Worm (Caenorhabditis elegans) whole organism, L4 larva: ENCODE results near the gene C14H10.2.
A peak's percentile ranks its signal among the peaks of the same experiment; 100 is the strongest.

ENCODE experiments used
- R02D3.7 ChIP-seq: fragments of 150-350 bp; sonication (generic microtip); optimal IDR thresholded peaks from 3 replicates; lab custom pipeline; 2014; ENCODE audit warnings: missing biosample characterization, missing genetic modification characterization
- T26A8.4 ChIP-seq: fragments of 200-800 bp; sonication (Bioruptor generic); IDR thresholded peaks from 2 replicates; pipeline ENCODE4 v1.3.6; 2022; ENCODE audit warnings: missing genetic modification characterization, missing compliant biosample characterization
- Y105C5A.15 ChIP-seq: fragments of 200-800 bp; sonication (Bioruptor generic); IDR thresholded peaks from 2 replicates; pipeline ENCODE4 v1.3.6; 2022; ENCODE audit warnings: missing genetic modification characterization, missing compliant biosample characterization
- Y75B8A.6 ChIP-seq: fragments of 200-800 bp; sonication (Bioruptor generic); IDR thresholded peaks from 2 replicates; pipeline ENCODE4 v1.3.6; 2022; ENCODE audit warnings: missing genetic modification reagents, missing genetic modification characterization, missing compliant biosample characterization
- ZK337.2 ChIP-seq: fragments of 200-800 bp; sonication (Bioruptor generic); IDR thresholded peaks from 2 replicates; pipeline ENCODE4 v1.3.6; 2022; ENCODE audit warnings: missing genetic modification reagents, missing genetic modification characterization, missing compliant biosample characterization
- ZK546.5 ChIP-seq, 2 experiments: sonication (generic microtip); optimal IDR thresholded peaks; 2 replicates each; lab custom pipeline; 2017; ENCODE audit warnings: missing biosample characterization in 2 of 2, missing genetic modification characterization in 2 of 2
- aha-1 ChIP-seq: fragments of 150-350 bp; peaks from one replicate; lab custom pipeline; 2014; ENCODE audit warnings: missing biosample characterization, missing genetic modification characterization
- attf-4 ChIP-seq: sonication (generic microtip); optimal IDR thresholded peaks from 3 replicates; lab custom pipeline; 2017; ENCODE audit warnings: missing biosample characterization, missing genetic modification characterization
- ceh-32 ChIP-seq: sonication (generic microtip); optimal IDR thresholded peaks from 2 replicates; lab custom pipeline; 2016; ENCODE audit warnings: mild to moderate bottlenecking, missing genetic modification characterization, missing compliant biosample characterization; ENCODE audit not compliant: poor library complexity
- ceh-82 ChIP-seq: sonication (generic microtip); optimal IDR thresholded peaks from 2 replicates; lab custom pipeline; 2017; ENCODE audit warnings: missing biosample characterization, missing genetic modification characterization
- daf-8 ChIP-seq: fragments of 200-800 bp; sonication (Bioruptor generic); IDR thresholded peaks from 2 replicates; pipeline ENCODE4 v1.3.6; 2022; ENCODE audit warnings: missing genetic modification characterization, missing compliant biosample characterization
- duxl-1 ChIP-seq: sonication (generic microtip); optimal IDR thresholded peaks from 2 replicates; lab custom pipeline; 2016; ENCODE audit warnings: mild to moderate bottlenecking, missing genetic modification characterization, moderate library complexity, missing compliant biosample characterization; ENCODE audit not compliant: poor library complexity
- dve-1 ChIP-seq: sonication (generic microtip); optimal IDR thresholded peaks from 2 replicates; lab custom pipeline; 2017; ENCODE audit warnings: antibody characterized with exemption, mild to moderate bottlenecking, missing genetic modification characterization, missing compliant biosample characterization; ENCODE audit not compliant: insufficient read depth
- fkh-10 ChIP-seq: fragments of 150-350 bp; optimal IDR thresholded peaks from 2 replicates; lab custom pipeline; 2014; ENCODE audit warnings: missing biosample characterization, missing genetic modification reagents, missing genetic modification characterization
- gei-8 ChIP-seq: fragments of 200-800 bp; sonication (Bioruptor generic); optimal IDR thresholded peaks from 2 replicates; lab custom pipeline; 2018; ENCODE audit warnings: mild to moderate bottlenecking, missing genetic modification characterization, missing compliant biosample characterization
- hlh-11 ChIP-seq: fragments of 200-800 bp; sonication (Bioruptor generic); optimal IDR thresholded peaks from 2 replicates; lab custom pipeline; 2018; ENCODE audit warnings: mild to moderate bottlenecking, missing genetic modification characterization, missing compliant biosample characterization
- hmg-1.1 ChIP-seq: fragments of 200-800 bp; sonication (Bioruptor generic); IDR thresholded peaks from 2 replicates; pipeline ENCODE4 v1.3.6; 2022; ENCODE audit warnings: missing genetic modification reagents, missing genetic modification characterization, missing compliant biosample characterization
- lim-7 ChIP-seq: fragments of 200-800 bp; sonication (Bioruptor generic); IDR thresholded peaks from 2 replicates; pipeline ENCODE4 v1.3.6; 2022; ENCODE audit warnings: missing genetic modification characterization, missing compliant biosample characterization
- lin-15B ChIP-seq: fragments of 150-350 bp; sonication (generic microtip); optimal IDR thresholded peaks from 3 replicates; lab custom pipeline; 2014; ENCODE audit warnings: missing biosample characterization, missing genetic modification characterization
- lin-38 ChIP-seq: fragments of 200-800 bp; sonication (Bioruptor generic); IDR thresholded peaks from 2 replicates; pipeline ENCODE4 v1.3.6; 2022; ENCODE audit warnings: missing genetic modification reagents, missing genetic modification characterization, missing compliant biosample characterization
- lsy-2 ChIP-seq, 2 experiments: fragments of 150-350 bp in 1 of 2; sonication (generic microtip) in 1 of 2; optimal IDR thresholded peaks; 2 replicates each; lab custom pipeline; 2014 to 2017; ENCODE audit warnings: missing biosample characterization in 2 of 2, missing genetic modification characterization in 2 of 2
- madf-9 ChIP-seq: fragments of 200-800 bp; sonication (Bioruptor generic); conservative IDR thresholded peaks from 2 replicates; pipeline ENCODE4 v1.3.6; 2022; ENCODE audit warnings: missing genetic modification reagents, missing genetic modification characterization, missing compliant biosample characterization
- mdl-1 ChIP-seq, 2 experiments: fragments of 150-350 bp in 1 of 2; sonication (generic microtip) in 1 of 2; optimal IDR thresholded peaks; 2 replicates each; lab custom pipeline; 2014 to 2017; ENCODE audit warnings: missing biosample characterization in 2 of 2, missing genetic modification characterization in 2 of 2
- mes-2 ChIP-seq: sonication (generic microtip); optimal IDR thresholded peaks from 2 replicates; lab custom pipeline; 2016; ENCODE audit warnings: missing genotype, mild to moderate bottlenecking, missing genetic modification characterization, missing compliant biosample characterization; ENCODE audit not compliant: poor library complexity, severe bottlenecking
- mxl-3 ChIP-seq: fragments of 200-800 bp; sonication (Bioruptor generic); optimal IDR thresholded peaks from 2 replicates; lab custom pipeline; 2018; ENCODE audit warnings: mild to moderate bottlenecking, missing genetic modification characterization, missing compliant biosample characterization
- nhr-25 ChIP-seq: sonication (generic microtip); optimal IDR thresholded peaks from 2 replicates; lab custom pipeline; 2017; ENCODE audit warnings: missing genetic modification characterization, mild to moderate bottlenecking, missing compliant biosample characterization, antibody characterized with exemption, moderate library complexity, borderline replicate concordance; ENCODE audit not compliant: insufficient read depth
- nhr-41 ChIP-seq: fragments of 200-800 bp; sonication (Bioruptor generic); IDR thresholded peaks from 2 replicates; pipeline ENCODE4 v1.3.6; 2022; ENCODE audit warnings: missing genetic modification reagents, missing genetic modification characterization, missing compliant biosample characterization
- nhr-48 ChIP-seq: sonication (generic microtip); optimal IDR thresholded peaks from 2 replicates; lab custom pipeline; 2016; ENCODE audit warnings: mild to moderate bottlenecking, missing genetic modification characterization, missing compliant biosample characterization
- nhr-6 ChIP-seq: fragments of 150-350 bp; optimal IDR thresholded peaks from 2 replicates; lab custom pipeline; 2014; ENCODE audit warnings: missing biosample characterization, missing genetic modification characterization
- nhr-77 ChIP-seq: fragments of 150-350 bp; optimal IDR thresholded peaks from 2 replicates; lab custom pipeline; 2014; ENCODE audit warnings: missing biosample characterization, missing genetic modification characterization
- pha-4 ChIP-seq, 2 experiments: fragments of 150-350 bp in 1 of 2; fragments of 200-800 bp in 1 of 2; sonication (Bioruptor generic) in 1 of 2; IDR thresholded peaks in 1 of 2; optimal IDR thresholded peaks in 1 of 2; 2 replicates each; pipeline versions ENCODE4 v1.3.6 to Lab custom; 2014 to 2022; ENCODE audit warnings: missing genetic modification characterization in 2 of 2, missing genetic modification reagents in 2 of 2, missing biosample characterization in 1 of 2, missing compliant biosample characterization in 1 of 2
- php-3 ChIP-seq: fragments of 200-800 bp; sonication (Bioruptor generic); IDR thresholded peaks from 2 replicates; pipeline ENCODE4 v1.3.6; 2022; ENCODE audit warnings: missing genetic modification reagents, missing genetic modification characterization, missing compliant biosample characterization
- skn-1 ChIP-seq: fragments of 150-350 bp; optimal IDR thresholded peaks from 2 replicates; lab custom pipeline; 2014; ENCODE audit warnings: missing biosample characterization, missing genetic modification characterization
- snpc-4 ChIP-seq: fragments of 150-350 bp; optimal IDR thresholded peaks from 2 replicates; lab custom pipeline; 2014; ENCODE audit warnings: missing biosample characterization, missing genetic modification characterization
- spr-1 ChIP-seq: sonication (generic microtip); optimal IDR thresholded peaks from 2 replicates; lab custom pipeline; 2016; ENCODE audit warnings: mild to moderate bottlenecking, missing genetic modification characterization, missing compliant biosample characterization
- tag-97 ChIP-seq: fragments of 200-800 bp; sonication (Bioruptor generic); IDR thresholded peaks from 2 replicates; pipeline ENCODE4 v1.3.6; 2022; ENCODE audit warnings: missing genetic modification characterization, missing compliant biosample characterization
- unc-130 ChIP-seq: sonication (generic microtip); optimal IDR thresholded peaks from 2 replicates; lab custom pipeline; 2016; ENCODE audit warnings: missing genetic modification reagents, missing genetic modification characterization, missing compliant biosample characterization
- unc-39 ChIP-seq: sonication (generic microtip); optimal IDR thresholded peaks from 2 replicates; lab custom pipeline; 2017; ENCODE audit warnings: missing biosample characterization, missing genetic modification characterization
- unc-62 ChIP-seq, 3 experiments: fragments of 150-350 bp in 1 of 3; sonication (generic microtip); optimal IDR thresholded peaks in 2 of 3; peaks in 1 of 3; 1 replicate in 1 of 3; 2 replicates in 2 of 3; lab custom pipeline; 2014 to 2017; ENCODE audit warnings: missing biosample characterization in 3 of 3, missing genetic modification characterization in 3 of 3, missing genetic modification reagents in 3 of 3, missing genotype in 1 of 3
- zip-2 ChIP-seq: fragments of 150-350 bp; optimal IDR thresholded peaks from 2 replicates; lab custom pipeline; 2014; ENCODE audit warnings: missing biosample characterization, missing genetic modification characterization

Gene C14H10.2

ce11 chrX:10205321-10205720, 47.4 kb downstream of the C14H10.2 start, which contains the start of gene sex-1:
sex-1 (minus strand) TSS chrX:10205421.
- TF ChIP-seq unc-62 (GFP tag; optimal IDR thresholded peaks at IDR 0.05 in 1 of 2; lab: Kevin White, UChicago) (no peak), unc-62 (tag; optimal IDR thresholded peaks at IDR 0.05; lab: Kevin White, UChicago) (no peak), Y105C5A.15 (no peak), skn-1 (tag; lab: Kevin White, UChicago) (no peak), fkh-10 (no peak), ZK546.5 (tag; optimal IDR thresholded peaks at IDR 0.05; lab: Kevin White, UChicago) (no peak), tag-97 (GFP tag; lab: Robert Waterston, UW) (no peak)

DNA sequence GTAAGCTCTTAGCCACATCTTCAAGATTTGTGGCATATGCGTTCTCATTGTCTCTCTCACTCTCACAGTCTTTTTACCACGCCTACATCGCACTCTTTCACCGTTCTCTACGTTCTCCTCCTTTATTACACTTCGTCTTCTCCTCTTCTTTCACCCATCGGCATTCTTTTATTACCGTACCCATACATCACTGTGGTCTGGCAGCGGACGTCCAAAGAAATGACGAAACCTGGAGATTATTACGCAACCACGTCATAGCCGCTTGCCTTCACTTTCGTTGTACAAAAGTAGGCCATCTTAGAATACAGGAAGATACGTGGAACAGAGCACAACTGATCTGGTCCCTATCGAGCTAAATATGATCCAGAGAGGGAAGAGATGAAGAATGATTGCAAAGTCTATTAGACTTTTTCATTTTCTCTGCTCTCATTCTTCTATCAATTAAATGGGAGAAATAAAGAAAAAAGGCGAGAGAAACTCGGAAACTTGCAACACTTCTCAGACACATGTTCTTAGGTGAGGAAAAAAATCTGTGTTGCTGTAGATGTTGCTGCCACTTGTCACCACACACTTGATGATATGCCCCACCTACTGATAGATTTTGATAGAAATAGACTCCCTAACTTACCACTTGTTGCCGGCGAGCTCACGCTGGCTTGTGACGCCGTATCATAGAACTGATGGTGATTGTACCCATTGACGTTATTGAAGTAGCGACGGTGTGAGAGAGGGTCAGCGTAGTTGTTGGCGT, 48.2 kb downstream of the C14H10.2 start:
- TF ChIP-seq hmg-1.1 (GFP tag; lab: Robert Waterston, UW) = 0 out of 2 replicates have a peak, but pooled peaks have one; percentile 13
- no peak for TF ChIP-seq daf-8 (GFP tag; lab: Robert Waterston, UW)

DNA sequence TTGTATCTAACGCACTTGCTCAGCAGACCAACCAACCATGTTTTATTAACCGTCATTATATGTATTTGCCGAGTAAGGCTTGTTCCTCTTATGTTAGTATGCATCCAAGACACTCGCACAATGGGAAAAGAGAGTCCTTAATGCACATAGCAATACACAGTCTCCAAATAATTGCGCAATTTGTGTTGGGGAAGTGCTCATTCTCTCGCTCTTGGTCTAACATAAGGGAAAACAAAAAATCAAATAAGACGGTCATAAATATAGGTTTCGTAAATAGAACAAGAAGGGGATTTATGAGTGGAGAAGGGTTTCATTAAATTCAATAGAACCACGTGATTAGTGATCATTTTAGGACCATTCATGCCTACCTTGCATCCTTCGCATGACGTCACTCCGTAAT, 49.2 kb downstream of the C14H10.2 start:
- no peak for TF ChIP-seq Y75B8A.6
- TF ChIP-seq ceh-32 (tag; lab: Kevin White, UChicago) = no peak
- TF ChIP-seq spr-1 (tag; lab: Kevin White, UChicago) = no peak
- no peak for TF ChIP-seq aha-1 (tag; lab: Kevin White, UChicago)
- no peak for TF ChIP-seq nhr-25 (tag; lab: Kevin White, UChicago)
- TF ChIP-seq unc-39 (tag; lab: Kevin White, UChicago) = no peak
- TF ChIP-seq nhr-48 (tag; lab: Kevin White, UChicago) = no peak
- no peak for TF ChIP-seq skn-1 (tag; lab: Kevin White, UChicago)
- no peak for TF ChIP-seq lim-7
- no peak for TF ChIP-seq lin-15B (tag; lab: Kevin White, UChicago)
- TF ChIP-seq lsy-2 (tag; optimal IDR thresholded peaks at IDR 0.05; lab: Kevin White, UChicago) = no peak
- no peak for TF ChIP-seq Y105C5A.15
- no peak for TF ChIP-seq php-3 (GFP tag; lab: Robert Waterston, UW)
- TF ChIP-seq nhr-41 (GFP tag; lab: Robert Waterston, UW) = no peak
- no peak for TF ChIP-seq snpc-4 (tag; lab: Kevin White, UChicago)
- TF ChIP-seq R02D3.7 (tag; lab: Kevin White, UChicago) = no peak
- no peak for TF ChIP-seq zip-2 (tag; lab: Kevin White, UChicago)
- no peak for TF ChIP-seq gei-8 (GFP tag; lab: Kevin White, UChicago)

- TF ChIP-seq ZK337.2 (GFP tag; lab: Robert Waterston, UW) (no peak), unc-62 (GFP tag; optimal IDR thresholded peaks at IDR 0.05 in 1 of 2; lab: Kevin White, UChicago) (peak in 1 of 2 experiments; percentile 64), unc-62 (tag; optimal IDR thresholded peaks at IDR 0.05; lab: Kevin White, UChicago) (no peak)
Measured at ce11 chrX:10199202-10199601, 53.5 kb downstream of the C14H10.2 start.

- TF ChIP-seq attf-4 (tag; lab: Kevin White, UChicago) = no peak
- TF ChIP-seq unc-130 (GFP tag; lab: Kevin White, UChicago) = no peak
- peak; percentile 72 for TF ChIP-seq hlh-11
- TF ChIP-seq nhr-25 (tag; lab: Kevin White, UChicago) = peak; percentile 39
- no peak for TF ChIP-seq fkh-10
- TF ChIP-seq mxl-3 (GFP tag; lab: Kevin White, UChicago) = peak; percentile 60
- TF ChIP-seq lin-38 (GFP tag; lab: Robert Waterston, UW) = no peak
- peak; percentile 28 for TF ChIP-seq duxl-1 (tag; lab: Kevin White, UChicago)
- peak in 1 of 2 experiments; percentile 28 for TF ChIP-seq mdl-1 (tag; optimal IDR thresholded peaks at IDR 0.05; lab: Kevin White, UChicago)
- no peak for TF ChIP-seq pha-4 (GFP tag; IDR thresholded peaks at IDR 0.05; lab: Robert Waterston, UW)
- peak; percentile 66 for TF ChIP-seq pha-4 (tag; optimal IDR thresholded peaks at IDR 0.05; lab: Kevin White, UChicago)
- TF ChIP-seq hmg-1.1 (GFP tag; lab: Robert Waterston, UW) = peak; percentile 62
- TF ChIP-seq ceh-82 (tag; lab: Kevin White, UChicago) = no peak
- no peak for TF ChIP-seq madf-9 (GFP tag; lab: Robert Waterston, UW)
- peak; percentile 82 for TF ChIP-seq nhr-6 (tag; lab: Kevin White, UChicago)
- TF ChIP-seq T26A8.4 (GFP tag; lab: Robert Waterston, UW) = peak; percentile 39; the same call in 1 of the 2 replicates
- TF ChIP-seq dve-1 (tag; lab: Kevin White, UChicago) = peak; percentile 79
- peak; percentile 81 for TF ChIP-seq mes-2
- peak; percentile 69 for TF ChIP-seq nhr-77
Measured at ce11 chrX:10197204-10197756, 55.4 kb downstream of the C14H10.2 start, which contains the start of gene nucb-1. nucb-1 (plus strand) TSS chrX:10197706.
